Worm (Caenorhabditis elegans) whole organism, L1 larva: ENCODE measurements around the gene R04B3.1.

Experiments used
- blmp-1 ChIP-seq: fragments of 150-350 bp; optimal IDR thresholded peaks from 2 replicates; lab custom pipeline; 2014; ENCODE audit warnings: missing biosample characterization, missing genetic modification characterization
- dpl-1 ChIP-seq, 3 experiments: fragments of 150-350 bp in 2 of 3; sonication (generic microtip) in 1 of 3; optimal IDR thresholded peaks; 2 replicates each; lab custom pipeline; 2014 to 2017; ENCODE audit warnings: missing biosample characterization in 3 of 3, missing genetic modification characterization in 3 of 3, missing genetic modification reagents in 3 of 3
- fos-1 ChIP-seq: fragments of 150-350 bp; optimal IDR thresholded peaks from 2 replicates; lab custom pipeline; 2014; ENCODE audit warnings: missing biosample characterization, missing genetic modification characterization
- hlh-4 ChIP-seq: sonication (generic microtip); optimal IDR thresholded peaks from 2 replicates; lab custom pipeline; 2016; ENCODE audit warnings: mild to moderate bottlenecking, missing genetic modification characterization, missing compliant biosample characterization
- lin-14 ChIP-seq: fragments of 200-800 bp; sonication (Bioruptor generic); optimal IDR thresholded peaks from 2 replicates; lab custom pipeline; 2018; ENCODE audit warnings: mild to moderate bottlenecking, missing genetic modification characterization, moderate library complexity, missing compliant biosample characterization
- nhr-20 ChIP-seq: sonication (generic microtip); optimal IDR thresholded peaks from 2 replicates; lab custom pipeline; 2016; ENCODE audit warnings: mild to moderate bottlenecking, missing genetic modification characterization, missing compliant biosample characterization
- skn-1 ChIP-seq: fragments of 150-350 bp; optimal IDR thresholded peaks from 2 replicates; lab custom pipeline; 2014; ENCODE audit warnings: missing biosample characterization, missing genetic modification characterization
- snpc-4 ChIP-seq: fragments of 150-350 bp; optimal IDR thresholded peaks from 2 replicates; lab custom pipeline; 2014; ENCODE audit warnings: missing biosample characterization, missing genetic modification characterization
- sptf-1 ChIP-seq: fragments of 150-350 bp; optimal IDR thresholded peaks from 2 replicates; lab custom pipeline; 2014; ENCODE audit warnings: missing biosample characterization, missing genetic modification characterization
- tlp-1 ChIP-seq: fragments of 150-350 bp; optimal IDR thresholded peaks from 2 replicates; lab custom pipeline; 2014; ENCODE audit warnings: missing biosample characterization, missing genetic modification characterization
- unc-98 ChIP-seq: fragments of 200-800 bp; sonication (Bioruptor generic); IDR thresholded peaks from 2 replicates; pipeline ENCODE4 v1.3.6; 2022; ENCODE audit warnings: missing genetic modification characterization, missing compliant biosample characterization

DNA sequence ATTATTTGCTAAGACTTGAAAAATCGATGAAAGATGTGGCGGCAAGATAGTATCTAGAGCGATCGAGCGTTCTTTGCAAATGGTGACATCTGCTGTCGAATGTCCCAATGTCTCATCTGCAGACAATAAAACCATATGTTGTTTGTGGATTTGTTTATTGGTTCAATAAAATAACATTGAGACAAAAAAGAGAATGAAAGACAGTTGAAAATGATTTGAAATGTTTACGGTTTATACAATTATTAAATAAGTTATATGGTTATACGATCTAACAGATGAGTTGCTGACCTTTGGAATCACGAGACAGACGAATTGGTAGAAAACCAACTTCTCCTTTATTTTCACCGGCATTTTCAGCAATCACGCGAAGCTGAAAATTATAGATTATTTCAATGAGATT, 2.4 kb upstream of the R04B3.1 start, which contains the start of gene R04B3.2:
- TF ChIP-seq fos-1 (tag; lab: Kevin White, UChicago) (no peak), lin-14 (GFP tag; lab: Kevin White, UChicago) (no peak), nhr-20 (tag; lab: Kevin White, UChicago) (no peak), blmp-1 (tag; lab: Kevin White, UChicago) (no peak), snpc-4 (no peak), unc-98 (GFP tag; lab: Robert Waterston, UW) (no peak), hlh-4 (tag; lab: Kevin White, UChicago) (no peak), skn-1 (tag; lab: Kevin White, UChicago) (no peak), sptf-1 (no peak), dpl-1 (GFP tag; optimal IDR thresholded peaks at IDR 0.05; lab: Kevin White, UChicago) (no peak), tlp-1 (tag; lab: Kevin White, UChicago) (no peak)
